Worm (Caenorhabditis elegans) whole organism, young adult: ENCODE measurements around the gene tebp-1.

ENCODE experiments used
- C17E4.6 ChIP-seq: fragments of 200-800 bp; sonication (Bioruptor generic); IDR thresholded peaks from 2 replicates; pipeline ENCODE4 v1.3.6; 2022; ENCODE audit warnings: missing genetic modification reagents, missing genetic modification characterization, missing compliant biosample characterization
- D2030.7 ChIP-seq: fragments of 200-800 bp; sonication (Bioruptor generic); IDR thresholded peaks from 2 replicates; pipeline ENCODE4 v1.3.6; 2022; ENCODE audit warnings: missing genetic modification reagents, missing genetic modification characterization, missing compliant biosample characterization
- F10E7.11 ChIP-seq: sonication (generic microtip); optimal IDR thresholded peaks from 2 replicates; lab custom pipeline; 2017; ENCODE audit warnings: mild to moderate bottlenecking, missing genetic modification characterization, moderate library complexity, missing compliant biosample characterization
- F33H1.4 ChIP-seq: fragments of 200-800 bp; sonication (Bioruptor generic); IDR thresholded peaks from 2 replicates; pipeline ENCODE4 v1.3.6; 2022; ENCODE audit warnings: missing genetic modification reagents, missing genetic modification characterization, missing compliant biosample characterization
- F49E8.2 ChIP-seq: sonication (generic microtip); optimal IDR thresholded peaks from 3 replicates; lab custom pipeline; 2017; ENCODE audit warnings: missing genetic modification characterization, mild to moderate bottlenecking, missing compliant biosample characterization, antibody characterized with exemption, moderate library complexity; ENCODE audit not compliant: insufficient read depth
- F57A8.1 ChIP-seq: fragments of 200-800 bp; sonication (Bioruptor generic); optimal IDR thresholded peaks from 2 replicates; lab custom pipeline; 2018; ENCODE audit warnings: mild to moderate bottlenecking, missing genetic modification characterization, moderate library complexity, missing compliant biosample characterization
- Y67H2A.10 ChIP-seq: fragments of 200-800 bp; sonication (Bioruptor generic); conservative IDR thresholded peaks from 2 replicates; pipeline ENCODE4 v1.3.6; 2022; ENCODE audit warnings: missing genetic modification reagents, missing genetic modification characterization, missing compliant biosample characterization
- Y95B8A.8 ChIP-seq: fragments of 200-800 bp; sonication (Bioruptor generic); IDR thresholded peaks from 2 replicates; pipeline ENCODE4 v1.3.6; 2022; ENCODE audit warnings: missing genetic modification reagents, missing genetic modification characterization, missing compliant biosample characterization
- athp-1 ChIP-seq: sonication (generic microtip); optimal IDR thresholded peaks from 2 replicates; lab custom pipeline; 2017; ENCODE audit warnings: mild to moderate bottlenecking, missing genetic modification characterization, missing compliant biosample characterization
- attf-3 ChIP-seq: fragments of 200-800 bp; sonication (Bioruptor generic); conservative IDR thresholded peaks from 2 replicates; pipeline ENCODE4 v1.3.6; 2022; ENCODE audit warnings: missing genetic modification reagents, missing genetic modification characterization, missing compliant biosample characterization
- ceh-40 ChIP-seq: fragments of 200-800 bp; sonication (Bioruptor generic); IDR thresholded peaks from 2 replicates; pipeline ENCODE4 v1.3.6; 2022; ENCODE audit warnings: missing genetic modification characterization, missing compliant biosample characterization
- ceh-91 ChIP-seq: fragments of 200-800 bp; sonication (Bioruptor generic); IDR thresholded peaks from 2 replicates; pipeline ENCODE4 v1.3.6; 2022; ENCODE audit warnings: missing genetic modification reagents, missing genetic modification characterization, missing compliant biosample characterization
- die-1 ChIP-seq: sonication (generic microtip); optimal IDR thresholded peaks from 2 replicates; lab custom pipeline; 2016; ENCODE audit warnings: missing genotype, mild to moderate bottlenecking, missing genetic modification characterization, missing compliant biosample characterization
- efl-1 ChIP-seq: fragments of 150-350 bp; optimal IDR thresholded peaks from 2 replicates; lab custom pipeline; 2014; ENCODE audit warnings: missing biosample characterization, missing genetic modification reagents, missing genetic modification characterization
- ekl-4 ChIP-seq: fragments of 200-800 bp; sonication (Bioruptor generic); IDR thresholded peaks from 2 replicates; pipeline ENCODE4 v1.3.6; 2022; ENCODE audit warnings: missing genetic modification reagents, missing genetic modification characterization, missing compliant biosample characterization
- fkh-3 ChIP-seq: sonication (generic microtip); optimal IDR thresholded peaks from 2 replicates; lab custom pipeline; 2016; ENCODE audit warnings: mild to moderate bottlenecking, missing genetic modification characterization, missing compliant biosample characterization
- gei-17 ChIP-seq: fragments of 200-800 bp; sonication (Bioruptor generic); optimal IDR thresholded peaks from 2 replicates; lab custom pipeline; 2018; ENCODE audit warnings: mild to moderate bottlenecking, missing genetic modification characterization, missing compliant biosample characterization
- him-1 ChIP-seq: sonication (generic microtip); optimal IDR thresholded peaks from 2 replicates; lab custom pipeline; 2016; ENCODE audit warnings: missing genotype, missing genetic modification reagents, missing genetic modification characterization, missing compliant biosample characterization
- hlh-26 ChIP-seq: fragments of 200-800 bp; sonication (Bioruptor generic); conservative IDR thresholded peaks from 2 replicates; pipeline ENCODE4 v1.3.6; 2022; ENCODE audit warnings: missing genetic modification reagents, missing genetic modification characterization, missing compliant biosample characterization
- hmg-1.2 ChIP-seq: fragments of 200-800 bp; sonication (Bioruptor generic); IDR thresholded peaks from 2 replicates; pipeline ENCODE4 v1.3.6; 2022; ENCODE audit warnings: missing genetic modification reagents, missing genetic modification characterization, missing compliant biosample characterization
- hrde-1 ChIP-seq: sonication (generic microtip); optimal IDR thresholded peaks from 2 replicates; lab custom pipeline; 2016; ENCODE audit warnings: missing genetic modification characterization, mild to moderate bottlenecking, missing compliant biosample characterization, moderate library complexity, missing genotype, missing genetic modification reagents, borderline replicate concordance
- hsf-1 ChIP-seq: fragments of 200-800 bp; sonication (Bioruptor generic); IDR thresholded peaks from 2 replicates; pipeline ENCODE4 v1.3.6; 2022; ENCODE audit warnings: missing genetic modification reagents, missing genetic modification characterization, missing compliant biosample characterization
- lag-1 ChIP-seq: fragments of 200-800 bp; sonication (Bioruptor generic); IDR thresholded peaks from 2 replicates; pipeline ENCODE4 v1.3.6; 2022; ENCODE audit warnings: missing genetic modification reagents, missing genetic modification characterization, missing compliant biosample characterization
- lin-40 ChIP-seq: sonication (generic microtip); optimal IDR thresholded peaks from 2 replicates; lab custom pipeline; 2016; ENCODE audit warnings: missing genetic modification characterization, mild to moderate bottlenecking, missing compliant biosample characterization, missing genotype, missing genetic modification reagents
- lin-54 ChIP-seq: fragments of 200-800 bp; sonication (Bioruptor generic); optimal IDR thresholded peaks from 2 replicates; lab custom pipeline; 2018; ENCODE audit warnings: mild to moderate bottlenecking, missing genetic modification characterization, missing compliant biosample characterization
- lsl-1 ChIP-seq: fragments of 200-800 bp; sonication (Bioruptor generic); optimal IDR thresholded peaks from 2 replicates; lab custom pipeline; 2018; ENCODE audit warnings: mild to moderate bottlenecking, missing genetic modification characterization, moderate library complexity, missing compliant biosample characterization
- madf-6 ChIP-seq: fragments of 200-800 bp; sonication (Bioruptor generic); IDR thresholded peaks from 2 replicates; pipeline ENCODE4 v1.3.6; 2022; ENCODE audit warnings: missing genetic modification reagents, missing genetic modification characterization, missing compliant biosample characterization
- madf-8 ChIP-seq: fragments of 200-800 bp; sonication (Bioruptor generic); conservative IDR thresholded peaks from 2 replicates; pipeline ENCODE4 v1.3.6; 2022; ENCODE audit warnings: missing genetic modification reagents, missing genetic modification characterization, missing compliant biosample characterization
- mcd-1 ChIP-seq: fragments of 200-800 bp; sonication (Bioruptor generic); IDR thresholded peaks from 2 replicates; pipeline ENCODE4 v1.3.6; 2022; ENCODE audit warnings: missing genetic modification reagents, missing genetic modification characterization, missing compliant biosample characterization
- nhr-179 ChIP-seq: sonication (generic microtip); optimal IDR thresholded peaks from 2 replicates; lab custom pipeline; 2016; ENCODE audit warnings: mild to moderate bottlenecking, missing genetic modification characterization, missing compliant biosample characterization
- sdz-38 ChIP-seq: sonication (generic microtip); optimal IDR thresholded peaks from 2 replicates; lab custom pipeline; 2016; ENCODE audit warnings: missing genotype, missing genetic modification characterization, missing compliant biosample characterization
- snpc-1.1 ChIP-seq: sonication (generic microtip); optimal IDR thresholded peaks from 2 replicates; lab custom pipeline; 2017; ENCODE audit warnings: missing genetic modification characterization, mild to moderate bottlenecking, missing compliant biosample characterization, antibody characterized with exemption, moderate library complexity, missing genotype, missing genetic modification reagents; ENCODE audit not compliant: insufficient read depth
- snpc-1.3 ChIP-seq: sonication (generic microtip); optimal IDR thresholded peaks from 2 replicates; lab custom pipeline; 2017; ENCODE audit warnings: missing genetic modification characterization, mild to moderate bottlenecking, missing compliant biosample characterization, antibody characterized with exemption, moderate library complexity, missing genotype, missing genetic modification reagents; ENCODE audit not compliant: insufficient read depth
- snpc-3.4 ChIP-seq: sonication (generic microtip); optimal IDR thresholded peaks from 2 replicates; lab custom pipeline; 2017; ENCODE audit warnings: missing genetic modification characterization, mild to moderate bottlenecking, missing compliant biosample characterization, antibody characterized with exemption, moderate library complexity, missing genotype, missing genetic modification reagents
- tbp1 ChIP-seq: fragments of 200-800 bp; sonication (Bioruptor generic); optimal IDR thresholded peaks from 2 replicates; lab custom pipeline; 2018; ENCODE audit warnings: mild to moderate bottlenecking, missing genetic modification characterization, missing compliant biosample characterization
- tlf-1 ChIP-seq: fragments of 200-800 bp; sonication (Bioruptor generic); optimal IDR thresholded peaks from 2 replicates; lab custom pipeline; 2018; ENCODE audit warnings: mild to moderate bottlenecking, missing genetic modification characterization, missing compliant biosample characterization
- unc-130 ChIP-seq: sonication (generic microtip); optimal IDR thresholded peaks from 2 replicates; lab custom pipeline; 2016; ENCODE audit warnings: missing genetic modification reagents, missing genetic modification characterization, missing compliant biosample characterization
- xnd-1 ChIP-seq: sonication (generic microtip); optimal IDR thresholded peaks from 2 replicates; lab custom pipeline; 2016; ENCODE audit warnings: missing genotype, missing genetic modification reagents, missing genetic modification characterization, missing compliant biosample characterization
- zim-3 ChIP-seq: sonication (generic microtip); optimal IDR thresholded peaks from 2 replicates; lab custom pipeline; 2017; ENCODE audit warnings: mild to moderate bottlenecking, missing genetic modification characterization, moderate library complexity, missing compliant biosample characterization
- ztf-25 ChIP-seq: fragments of 200-800 bp; sonication (Bioruptor generic); IDR thresholded peaks from 2 replicates; pipeline ENCODE4 v1.3.6; 2022; ENCODE audit warnings: missing genetic modification reagents, missing genetic modification characterization, missing compliant biosample characterization
- ztf-3 ChIP-seq: fragments of 200-800 bp; sonication (Bioruptor generic); optimal IDR thresholded peaks from 2 replicates; lab custom pipeline; 2018; ENCODE audit warnings: mild to moderate bottlenecking, missing genetic modification characterization, missing compliant biosample characterization

Gene tebp-1

ce11 chrII:14410768-14411167 is 48.9 kb downstream of the tebp-1 start, which contains the start of gene dsb-2 (continued):
- TF ChIP-seq hlh-26 (GFP tag; lab: Robert Waterston, UW) (no peak), madf-6 (GFP tag; lab: Robert Waterston, UW) (peak; percentile 97), hsf-1 (GFP tag; lab: Robert Waterston, UW) (no peak), snpc-1.1 (peak; percentile 3), ekl-4 (GFP tag; lab: Robert Waterston, UW) (peak; percentile 35; the same call in 1 of the 2 replicates), mcd-1 (GFP tag; lab: Robert Waterston, UW) (peak; percentile 60), madf-8 (GFP tag; lab: Robert Waterston, UW) (peak; percentile 89), ztf-3 (GFP tag; lab: Kevin White, UChicago) (no peak), lin-40 (no peak), snpc-3.4 (tag; lab: Kevin White, UChicago) (peak; percentile 29), tlf-1 (GFP tag; lab: Kevin White, UChicago) (peak; percentile 24), ceh-40 (no peak), Y95B8A.8 (GFP tag; lab: Robert Waterston, UW) (0 out of 2 replicates have a peak, but pooled peaks have one; percentile 50), lag-1 (GFP tag; lab: Robert Waterston, UW) (no peak), Y67H2A.10 (GFP tag; lab: Robert Waterston, UW) (no peak), lin-54 (peak; percentile 84), F33H1.4 (peak; percentile 96), athp-1 (tag; lab: Kevin White, UChicago) (peak; percentile 19), unc-130 (GFP tag; lab: Kevin White, UChicago) (peak; percentile 39), gei-17 (GFP tag; lab: Kevin White, UChicago) (no peak), nhr-179 (tag; lab: Kevin White, UChicago) (no peak), zim-3 (tag; lab: Kevin White, UChicago) (no peak), ztf-25 (GFP tag; lab: Robert Waterston, UW) (no peak), tbp1 (peak; percentile 42), xnd-1 (tag; lab: Kevin White, UChicago) (peak; percentile 96), die-1 (tag; lab: Kevin White, UChicago) (no peak), ceh-91 (GFP tag; lab: Robert Waterston, UW) (peak; percentile 72; the same call in 1 of the 2 replicates), him-1 (tag; lab: Kevin White, UChicago) (peak; percentile 71), D2030.7 (GFP tag; lab: Robert Waterston, UW) (peak; percentile 79; the same call in 1 of the 2 replicates), hmg-1.2 (GFP tag; lab: Robert Waterston, UW) (peak; percentile 32; the same call in 1 of the 2 replicates), hrde-1 (tag; lab: Kevin White, UChicago) (no peak), F49E8.2 (tag; lab: Kevin White, UChicago) (peak; percentile 67)

- TF ChIP-seq efl-1 (GFP tag; lab: Kevin White, UChicago) (peak; percentile 7), attf-3 (GFP tag; lab: Robert Waterston, UW) (no peak)
Observed at ce11 chrII:14413035-14413525, 51.3 kb downstream of the tebp-1 start, which contains the start of gene exl-1. TSS of gene exl-1 (minus strand) at chrII:14413475.

DNA sequence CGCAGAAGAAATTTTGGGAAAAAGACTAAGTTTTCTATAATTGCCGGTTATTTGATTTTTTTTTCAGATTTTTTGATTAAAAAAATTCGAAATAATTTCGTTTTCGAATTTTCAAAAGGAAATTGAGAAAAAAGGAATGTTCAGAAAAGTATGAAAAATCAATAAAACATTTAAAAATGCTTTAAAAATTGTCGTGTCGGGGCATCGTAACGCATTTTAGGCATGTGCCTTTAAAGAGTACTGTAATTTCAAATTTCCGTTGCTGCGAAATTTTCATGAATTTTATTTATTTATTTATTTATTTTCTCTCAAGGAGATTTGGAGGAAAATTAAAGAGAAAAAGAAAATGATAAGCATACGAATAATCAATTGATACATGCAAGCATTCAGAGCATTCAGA is 51.9 kb downstream of the tebp-1 start:
- TF ChIP-seq F33H1.4 (peak; percentile 57), lsl-1 (peak; percentile 70), xnd-1 (tag; lab: Kevin White, UChicago) (peak; percentile 22), tbp1 (no peak), snpc-1.3 (no peak), madf-6 (GFP tag; lab: Robert Waterston, UW) (peak; percentile 52), F10E7.11 (no peak), sdz-38 (tag; lab: Kevin White, UChicago) (no peak), Y95B8A.8 (GFP tag; lab: Robert Waterston, UW) (no peak), fkh-3 (no peak), C17E4.6 (GFP tag; lab: Robert Waterston, UW) (no peak), F57A8.1 (no peak)
